Fruit fly (Drosophila melanogaster) whole organism, embryonic: ENCODE data around the gene uncNacbeta.

Experiments
- CG10565 ChIP-seq: fragments of 200-800 bp; sonication (Bioruptor generic); optimal IDR thresholded peaks from 3 replicates; lab custom pipeline; 2016; ENCODE audit warnings: missing biosample characterization, mild to moderate bottlenecking, missing genetic modification characterization
- CG10959 ChIP-seq: fragments of 200-800 bp; sonication (Bioruptor generic); IDR thresholded peaks from 2 replicates; pipeline ENCODE4 v1.3.6; 2022; ENCODE audit warnings: missing biosample characterization, missing genetic modification characterization
- CG11695 ChIP-seq: fragments of 200-800 bp; sonication (Bioruptor generic); IDR thresholded peaks from 3 replicates; pipeline ENCODE4 v1.3.6; 2022; ENCODE audit warnings: missing biosample characterization, missing genetic modification characterization
- CG12155 ChIP-seq: fragments of 200-800 bp; sonication (Bioruptor generic); optimal IDR thresholded peaks from 3 replicates; lab custom pipeline; 2016; ENCODE audit warnings: missing biosample characterization, missing genetic modification characterization
- CG12236 ChIP-seq: fragments of 200-800 bp; sonication (Bioruptor generic); optimal IDR thresholded peaks from 2 replicates; lab custom pipeline; 2016; ENCODE audit warnings: missing biosample characterization, missing genetic modification characterization
- CG15073 ChIP-seq: fragments of 200-800 bp; sonication (Bioruptor generic); optimal IDR thresholded peaks from 2 replicates; lab custom pipeline; 2016; ENCODE audit warnings: missing biosample characterization, missing genetic modification characterization
- CG16863 ChIP-seq: fragments of 200-800 bp; sonication (Bioruptor generic); optimal IDR thresholded peaks from 3 replicates; lab custom pipeline; 2016; ENCODE audit warnings: missing biosample characterization, missing genetic modification characterization
- CG18011 ChIP-seq: fragments of 200-800 bp; sonication (Bioruptor generic); optimal IDR thresholded peaks from 2 replicates; lab custom pipeline; 2017; ENCODE audit warnings: missing biosample characterization, missing genetic modification characterization, mild to moderate bottlenecking, moderate library complexity, missing genotype
- CG18764 ChIP-seq: fragments of 200-800 bp; sonication (Bioruptor generic); optimal IDR thresholded peaks from 3 replicates; lab custom pipeline; 2016; ENCODE audit warnings: missing biosample characterization, missing genetic modification characterization
- CG2678 ChIP-seq: fragments of 200-800 bp; sonication (Bioruptor generic); optimal IDR thresholded peaks from 3 replicates; lab custom pipeline; 2019; ENCODE audit warnings: missing biosample characterization, mild to moderate bottlenecking, missing genetic modification characterization, moderate library complexity
- CG34376 ChIP-seq: fragments of 200-800 bp; sonication (Bioruptor generic); optimal IDR thresholded peaks from 2 replicates; lab custom pipeline; 2018; ENCODE audit warnings: missing biosample characterization, mild to moderate bottlenecking, missing genetic modification characterization
- CG42726 ChIP-seq: fragments of 200-800 bp; sonication (Bioruptor generic); IDR thresholded peaks from 2 replicates; pipeline ENCODE4 v1.3.6; 2022; ENCODE audit warnings: missing biosample characterization, missing genetic modification characterization; ENCODE audit not compliant: partially characterized antibody
- CG4854 ChIP-seq: fragments of 200-800 bp; sonication (Bioruptor generic); optimal IDR thresholded peaks from 2 replicates; lab custom pipeline; 2016; ENCODE audit warnings: missing biosample characterization, missing genetic modification characterization, inconsistent platforms
- CG6683 ChIP-seq: fragments of 200-800 bp; sonication (Bioruptor generic); optimal IDR thresholded peaks from 2 replicates; lab custom pipeline; 2017; ENCODE audit warnings: missing biosample characterization, mild to moderate bottlenecking, missing genetic modification characterization, missing genetic modification reagents
- CG9609 ChIP-seq: fragments of 200-800 bp; sonication (Bioruptor generic); optimal IDR thresholded peaks from 3 replicates; lab custom pipeline; 2016; ENCODE audit warnings: missing biosample characterization, missing genetic modification characterization
- CG9797 ChIP-seq: fragments of 200-800 bp; sonication (Bioruptor generic); optimal IDR thresholded peaks from 3 replicates; lab custom pipeline; 2018; ENCODE audit warnings: missing biosample characterization, mild to moderate bottlenecking, missing genetic modification characterization
- CTCF ChIP-seq: fragments of 200-800 bp; sonication (Bioruptor generic); optimal IDR thresholded peaks from 2 replicates; lab custom pipeline; 2017; ENCODE audit warnings: missing biosample characterization, mild to moderate bottlenecking, missing genetic modification characterization, moderate library complexity
- Fer3 ChIP-seq: fragments of 200-800 bp; sonication (Bioruptor generic); optimal IDR thresholded peaks from 2 replicates; lab custom pipeline; 2018; ENCODE audit warnings: missing biosample characterization, mild to moderate bottlenecking, missing genetic modification characterization, moderate library complexity
- HHEX ChIP-seq: fragments of 200-800 bp; sonication (Bioruptor generic); optimal IDR thresholded peaks from 3 replicates; lab custom pipeline; 2017; ENCODE audit warnings: missing biosample characterization, mild to moderate bottlenecking, missing genetic modification characterization, missing genetic modification reagents
- HLHmδ ChIP-seq: fragments of 200-800 bp; sonication (Bioruptor generic); optimal IDR thresholded peaks from 2 replicates; lab custom pipeline; 2018; ENCODE audit warnings: missing biosample characterization, mild to moderate bottlenecking, missing genetic modification characterization, moderate library complexity
- Lpt ChIP-seq: fragments of >200 bp; optimal IDR thresholded peaks from 2 replicates; lab custom pipeline; 2018; ENCODE audit warnings: missing biosample characterization, missing genetic modification characterization
- Neu2 ChIP-seq: fragments of 200-800 bp; sonication (Bioruptor generic); optimal IDR thresholded peaks from 3 replicates; lab custom pipeline; 2016; ENCODE audit warnings: missing biosample characterization, missing genetic modification characterization, borderline replicate concordance
- Pdp1 ChIP-seq, 2 experiments: fragments of 200-800 bp; sonication (Bioruptor generic); optimal IDR thresholded peaks; 3 replicates each; lab custom pipeline; 2016; ENCODE audit warnings: missing biosample characterization in 2 of 2, missing genetic modification characterization in 2 of 2, mild to moderate bottlenecking in 1 of 2, moderate library complexity in 1 of 2
- Side ChIP-seq: fragments of 200-800 bp; sonication (Bioruptor generic); optimal IDR thresholded peaks from 2 replicates; lab custom pipeline; 2016; ENCODE audit warnings: missing biosample characterization, missing genetic modification characterization
- Tbp ChIP-seq: fragments of >200 bp; optimal IDR thresholded peaks from 2 replicates; lab custom pipeline; 2018; ENCODE audit warnings: missing biosample characterization, missing genetic modification characterization
- Xbp1 ChIP-seq: fragments of 200-800 bp; sonication (Bioruptor generic); optimal IDR thresholded peaks from 3 replicates; lab custom pipeline; 2016; ENCODE audit warnings: missing biosample characterization, mild to moderate bottlenecking, missing genetic modification characterization
- abd-A ChIP-seq: fragments of 200-800 bp; sonication (Bioruptor generic); optimal IDR thresholded peaks from 3 replicates; lab custom pipeline; 2019; ENCODE audit warnings: missing biosample characterization, mild to moderate bottlenecking, missing genetic modification characterization, moderate library complexity
- ara ChIP-seq: fragments of 200-800 bp; sonication (Bioruptor generic); IDR thresholded peaks from 2 replicates; pipeline ENCODE4 v1.3.6; 2022; ENCODE audit warnings: missing biosample characterization, missing genetic modification characterization
- bowl ChIP-seq: fragments of 200-800 bp; sonication (Bioruptor generic); IDR thresholded peaks from 2 replicates; pipeline ENCODE4 v1.3.6; 2022; ENCODE audit warnings: missing biosample characterization, missing genetic modification characterization
- bsh ChIP-seq, 2 experiments: fragments of 200-800 bp; sonication (Bioruptor generic); optimal IDR thresholded peaks; 2 replicates each; lab custom pipeline; 2017 to 2018; ENCODE audit warnings: mild to moderate bottlenecking in 2 of 2, missing biosample characterization in 2 of 2, missing genetic modification characterization in 2 of 2, moderate library complexity in 1 of 2
- caup ChIP-seq: fragments of 200-800 bp; sonication (Bioruptor generic); optimal IDR thresholded peaks from 3 replicates; lab custom pipeline; 2017; ENCODE audit warnings: missing biosample characterization, mild to moderate bottlenecking, missing genetic modification characterization, moderate library complexity; ENCODE audit not compliant: severe bottlenecking
- cg ChIP-seq: fragments of 200-800 bp; sonication (Bioruptor generic); optimal IDR thresholded peaks from 3 replicates; lab custom pipeline; 2019; ENCODE audit warnings: missing biosample characterization, mild to moderate bottlenecking, missing genetic modification characterization, moderate library complexity
- crp ChIP-seq, 2 experiments: fragments of 200-800 bp; sonication (Bioruptor generic); optimal IDR thresholded peaks; 2 replicates in 1 of 2; 3 replicates in 1 of 2; lab custom pipeline; 2017; ENCODE audit warnings: missing biosample characterization in 2 of 2, missing genetic modification characterization in 2 of 2, mild to moderate bottlenecking in 1 of 2, moderate library complexity in 1 of 2
- da ChIP-seq: fragments of 200-800 bp; sonication (Bioruptor generic); optimal IDR thresholded peaks from 2 replicates; lab custom pipeline; 2016; ENCODE audit warnings: missing biosample characterization, missing genetic modification characterization
- dimm ChIP-seq: fragments of 200-800 bp; sonication (Bioruptor generic); IDR thresholded peaks from 2 replicates; pipeline ENCODE4 v1.3.6; 2022; ENCODE audit warnings: missing biosample characterization, missing genetic modification characterization
- h ChIP-seq: fragments of >200 bp; optimal IDR thresholded peaks from 2 replicates; lab custom pipeline; 2017
- kni ChIP-seq: fragments of 200-800 bp; sonication (Bioruptor generic); optimal IDR thresholded peaks from 3 replicates; lab custom pipeline; 2017; ENCODE audit warnings: mild to moderate bottlenecking, missing biosample characterization, missing genetic modification reagents, missing genetic modification characterization
- luna ChIP-seq: fragments of 200-800 bp; sonication (Bioruptor generic); optimal IDR thresholded peaks from 2 replicates; lab custom pipeline; 2016; ENCODE audit warnings: missing biosample characterization, missing genetic modification characterization
- nau ChIP-seq: fragments of 200-800 bp; sonication (Bioruptor generic); optimal IDR thresholded peaks from 3 replicates; lab custom pipeline; 2017; ENCODE audit warnings: missing biosample characterization, mild to moderate bottlenecking, missing genetic modification characterization, missing genetic modification reagents
- nerfin-2 ChIP-seq: fragments of 200-800 bp; sonication (Bioruptor generic); IDR thresholded peaks from 2 replicates; pipeline ENCODE4 v1.3.6; 2022; ENCODE audit warnings: missing biosample characterization, missing genetic modification characterization; ENCODE audit not compliant: partially characterized antibody
- phol ChIP-seq: fragments of 200-800 bp; sonication (Bioruptor generic); optimal IDR thresholded peaks from 3 replicates; lab custom pipeline; 2018; ENCODE audit warnings: missing biosample characterization, mild to moderate bottlenecking, missing genetic modification characterization, moderate library complexity
- pita ChIP-seq: fragments of 200-800 bp; sonication (Bioruptor generic); optimal IDR thresholded peaks from 2 replicates; lab custom pipeline; 2017; ENCODE audit warnings: missing biosample characterization, mild to moderate bottlenecking, missing genetic modification characterization
- pros ChIP-seq: fragments of 200-800 bp; sonication (Bioruptor generic); optimal IDR thresholded peaks from 3 replicates; lab custom pipeline; 2019; ENCODE audit warnings: missing biosample characterization, mild to moderate bottlenecking, missing genetic modification characterization, moderate library complexity
- psq ChIP-seq: fragments of 200-800 bp; sonication (Bioruptor generic); optimal IDR thresholded peaks from 2 replicates; lab custom pipeline; 2017; ENCODE audit warnings: missing biosample characterization, missing genetic modification characterization
- pum ChIP-seq: fragments of 200-800 bp; sonication (Bioruptor generic); optimal IDR thresholded peaks from 2 replicates; lab custom pipeline; 2016; ENCODE audit warnings: missing biosample characterization, missing genetic modification characterization
- slbo ChIP-seq: fragments of 200-800 bp; sonication (Bioruptor generic); IDR thresholded peaks from 2 replicates; pipeline ENCODE4 v1.3.6; 2022; ENCODE audit warnings: missing biosample characterization, missing genetic modification characterization
- stwl ChIP-seq: fragments of 200-800 bp; sonication (Bioruptor generic); optimal IDR thresholded peaks from 3 replicates; lab custom pipeline; 2018; ENCODE audit warnings: missing biosample characterization, mild to moderate bottlenecking, missing genetic modification characterization, moderate library complexity
- usp ChIP-seq: fragments of >200 bp; optimal IDR thresholded peaks from 2 replicates; lab custom pipeline; 2017; ENCODE audit warnings: missing biosample characterization, missing genetic modification characterization
- vfl ChIP-seq: fragments of 200-800 bp; sonication (Bioruptor generic); optimal IDR thresholded peaks from 2 replicates; lab custom pipeline; 2016; ENCODE audit warnings: missing biosample characterization, missing genetic modification characterization
- vvl ChIP-seq: fragments of 200-800 bp; sonication (Bioruptor generic); IDR thresholded peaks from 2 replicates; pipeline ENCODE4 v1.3.6; 2022; ENCODE audit warnings: missing biosample characterization, missing genetic modification characterization

uncNacbeta gene

DNA sequence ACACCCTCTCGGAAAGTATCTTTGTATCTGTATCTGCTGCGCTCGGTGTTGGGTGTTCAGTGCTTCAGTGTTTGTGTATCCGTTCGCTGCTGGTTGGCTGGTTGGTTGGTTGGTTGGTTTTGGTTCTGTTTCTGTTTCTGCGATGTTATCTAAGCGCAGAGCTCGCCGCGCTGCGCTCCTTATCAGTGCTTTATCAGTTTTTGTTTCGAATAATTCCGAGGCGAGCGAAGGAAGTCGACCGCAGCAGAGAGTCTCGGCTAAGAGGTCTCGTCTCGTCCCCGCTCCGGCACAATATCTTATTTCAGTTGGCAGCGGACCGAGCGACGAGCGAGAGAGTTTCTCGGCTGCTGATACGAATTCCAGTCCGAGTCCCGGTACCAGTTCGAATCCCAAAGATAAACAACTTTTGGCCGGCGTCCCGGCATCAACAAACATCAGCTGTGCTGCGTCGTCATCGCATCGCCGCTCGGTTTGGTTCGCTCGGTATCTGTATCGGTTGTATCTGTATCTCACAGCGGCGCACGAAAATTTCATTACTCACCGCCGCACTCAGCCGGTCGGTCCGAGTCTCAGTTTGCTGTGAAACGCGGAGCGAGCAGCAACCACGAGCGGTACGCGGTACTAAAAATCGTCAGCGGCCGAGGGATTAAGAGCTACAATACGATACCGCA is 40.3 kb downstream of the uncNacbeta start (continued):
- TF ChIP-seq CG18764 (GFP tag; lab: Kevin White, UChicago) (no peak), CG9797 (GFP tag; lab: Kevin White, UChicago) (no peak), HLHmδ (peak; percentile 61), da (GFP tag; lab: Kevin White, UChicago) (peak; percentile 13), vvl (GFP tag; lab: Robert Waterston, UW) (peak; percentile 59), caup (peak; percentile 22), pros (GFP tag; lab: Kevin White, UChicago) (peak; percentile 93), stwl (tag; lab: Kevin White, UChicago) (peak; percentile 15), cg (GFP tag; lab: Kevin White, UChicago) (peak; percentile 88), nerfin-2 (peak; percentile 32; the same call in 1 of the 2 replicates), CG2678 (tag; lab: Kevin White, UChicago) (peak; percentile 28), CG10959 (GFP tag; lab: Robert Waterston, UW) (no peak), Tbp (GFP tag; lab: Kevin White, UChicago) (no peak), CTCF (GFP tag; lab: Kevin White, UChicago) (peak; percentile 17), luna (GFP tag; lab: Kevin White, UChicago) (no peak), crp (GFP tag; optimal IDR thresholded peaks at IDR 0.05; lab: Kevin White, UChicago) (peak; percentile 16 to 81), CG16863 (GFP tag; lab: Kevin White, UChicago) (no peak), CG12236 (GFP tag; lab: Kevin White, UChicago) (peak; percentile 13), Neu2 (no peak), Fer3 (tag; lab: Kevin White, UChicago) (no peak), CG10565 (GFP tag; lab: Kevin White, UChicago) (no peak), phol (tag; lab: Kevin White, UChicago) (no peak), CG42726 (GFP tag; lab: Robert Waterston, UW) (peak; percentile 70), CG12155 (GFP tag; lab: Kevin White, UChicago) (no peak), CG6683 (GFP tag; lab: Kevin White, UChicago) (no peak), Side (GFP tag; lab: Kevin White, UChicago) (peak; percentile 32), HHEX (peak; percentile 37), CG34376 (peak; percentile 89), bsh (GFP tag; optimal IDR thresholded peaks at IDR 0.05; lab: Kevin White, UChicago) (peak in 1 of 2 experiments; percentile 39), abd-A (peak; percentile 70), nau (GFP tag; lab: Kevin White, UChicago) (peak; percentile 73), CG9609 (GFP tag; lab: Kevin White, UChicago) (no peak), Lpt (GFP tag; lab: Kevin White, UChicago) (no peak), kni (GFP tag; lab: Kevin White, UChicago) (peak; percentile 96), pum (no peak), vfl (GFP tag; lab: Kevin White, UChicago) (no peak), h (lab: Kevin White, UChicago) (no peak), CG11695 (GFP tag; lab: Robert Waterston, UW) (peak; percentile 32; the same call in 2 of the 3 replicates), Xbp1 (GFP tag; lab: Kevin White, UChicago) (no peak), psq (GFP tag; lab: Kevin White, UChicago) (no peak), CG15073 (GFP tag; lab: Kevin White, UChicago) (no peak), Pdp1 (GFP tag; optimal IDR thresholded peaks at IDR 0.05; lab: Kevin White, UChicago) (peak in 1 of 2 experiments; percentile 59), pita (GFP tag; lab: Kevin White, UChicago) (no peak), bowl (no peak), dimm (no peak), slbo (GFP tag; lab: Robert Waterston, UW) (peak; percentile 23; the same call in 1 of the 2 replicates), ara (GFP tag; lab: Robert Waterston, UW) (no peak), CG4854 (GFP tag; lab: Kevin White, UChicago) (no peak), usp (GFP tag; lab: Kevin White, UChicago) (no peak), CG18011 (GFP tag; lab: Kevin White, UChicago) (peak; percentile 13)
